Fruit fly (Drosophila melanogaster) whole organism, embryonic: Measurements from ENCODE around the gene CG10063.

Experiments
- Ada2b ChIP-seq: fragments of 200-800 bp; sonication (Bioruptor generic); IDR thresholded peaks from 2 replicates; pipeline ENCODE4 v1.3.6; 2022; ENCODE audit warnings: missing biosample characterization, missing genetic modification characterization
- CG10654 ChIP-seq: fragments of 200-800 bp; sonication (Bioruptor generic); optimal IDR thresholded peaks from 2 replicates; lab custom pipeline; 2016; ENCODE audit warnings: missing biosample characterization, missing genetic modification characterization
- CG18011 ChIP-seq: fragments of 200-800 bp; sonication (Bioruptor generic); optimal IDR thresholded peaks from 2 replicates; lab custom pipeline; 2017; ENCODE audit warnings: missing biosample characterization, missing genetic modification characterization, mild to moderate bottlenecking, moderate library complexity, missing genotype
- CG31365 ChIP-seq: fragments of 200-800 bp; sonication (Bioruptor generic); optimal IDR thresholded peaks from 2 replicates; lab custom pipeline; 2018; ENCODE audit warnings: missing biosample characterization, mild to moderate bottlenecking, missing genetic modification characterization
- CG9437 ChIP-seq: fragments of 200-800 bp; sonication (Bioruptor generic); optimal IDR thresholded peaks from 2 replicates; lab custom pipeline; 2018; ENCODE audit warnings: missing biosample characterization, mild to moderate bottlenecking, missing genetic modification characterization
- ac ChIP-seq: fragments of 200-800 bp; sonication (Bioruptor generic); optimal IDR thresholded peaks from 3 replicates; lab custom pipeline; 2017; ENCODE audit warnings: missing biosample characterization, mild to moderate bottlenecking, missing genetic modification characterization
- esg ChIP-seq: fragments of 200-800 bp; sonication (Bioruptor generic); conservative IDR thresholded peaks from 2 replicates; pipeline ENCODE4 v1.3.6; 2022; ENCODE audit warnings: missing biosample characterization, missing genetic modification characterization

DNA sequence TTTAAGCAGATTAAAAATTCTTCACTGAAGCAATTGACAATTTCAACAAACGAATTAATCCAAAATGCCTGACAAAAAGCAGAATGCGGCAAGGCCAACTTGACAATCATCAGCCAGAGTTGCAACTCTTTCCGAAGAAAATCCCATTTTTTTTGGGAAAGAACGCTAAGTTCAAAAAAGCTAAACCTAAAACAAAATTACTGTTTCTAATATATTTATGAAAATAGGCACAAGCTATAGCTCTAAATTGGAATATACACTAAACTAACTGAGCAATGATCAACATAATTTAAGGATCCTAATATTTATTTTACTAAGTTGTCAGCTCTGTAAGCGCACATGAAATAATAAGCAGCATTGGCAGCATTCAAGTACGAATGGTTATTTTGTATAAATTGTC, at the start of gene CG10063:
- TF ChIP-seq CG31365 (tag; lab: Kevin White, UChicago) (no peak), CG9437 (no peak), Ada2b (no peak), esg (no peak), ac (GFP tag; lab: Kevin White, UChicago) (no peak), CG18011 (GFP tag; lab: Kevin White, UChicago) (no peak), CG10654 (GFP tag; lab: Kevin White, UChicago) (no peak)
